Fruit fly (Drosophila melanogaster) whole organism, embryonic: ENCODE measurements around the gene RtcB.

ENCODE experiments used
- Adf1 ChIP-seq: fragments of 200-800 bp; sonication (Bioruptor generic); IDR thresholded peaks from 2 replicates; pipeline ENCODE4 v1.3.6; 2022; ENCODE audit warnings: missing biosample characterization, missing genetic modification characterization
- BtbVII ChIP-seq: fragments of 200-800 bp; sonication (Bioruptor generic); optimal IDR thresholded peaks from 3 replicates; lab custom pipeline; 2017; ENCODE audit warnings: missing biosample characterization, mild to moderate bottlenecking, missing genetic modification characterization
- CG10431 ChIP-seq: fragments of 200-800 bp; sonication (Bioruptor generic); optimal IDR thresholded peaks from 3 replicates; lab custom pipeline; 2018; ENCODE audit warnings: missing biosample characterization, mild to moderate bottlenecking, missing genetic modification characterization
- CG11456 ChIP-seq: fragments of 200-800 bp; sonication (Bioruptor generic); IDR thresholded peaks from 3 replicates; pipeline ENCODE4 v1.3.6; 2022; ENCODE audit warnings: missing biosample characterization, missing genetic modification characterization
- CG11504 ChIP-seq: fragments of 200-800 bp; sonication (Bioruptor generic); optimal IDR thresholded peaks from 3 replicates; lab custom pipeline; 2019; ENCODE audit warnings: missing biosample characterization, mild to moderate bottlenecking, missing genetic modification characterization, moderate library complexity
- CG12155 ChIP-seq: fragments of 200-800 bp; sonication (Bioruptor generic); optimal IDR thresholded peaks from 3 replicates; lab custom pipeline; 2016; ENCODE audit warnings: missing biosample characterization, missing genetic modification characterization
- CG12942 ChIP-seq: fragments of 200-800 bp; sonication (Bioruptor generic); optimal IDR thresholded peaks from 3 replicates; lab custom pipeline; 2016; ENCODE audit warnings: missing biosample characterization, missing genetic modification characterization
- CG13894 ChIP-seq: fragments of 200-800 bp; sonication (Bioruptor generic); optimal IDR thresholded peaks from 3 replicates; lab custom pipeline; 2018; ENCODE audit warnings: missing biosample characterization, mild to moderate bottlenecking, missing genetic modification characterization, moderate library complexity
- CG1529 ChIP-seq: fragments of 200-800 bp; sonication (Bioruptor generic); optimal IDR thresholded peaks from 3 replicates; lab custom pipeline; 2018; ENCODE audit warnings: missing biosample characterization, missing genetic modification characterization
- CG16863 ChIP-seq: fragments of 200-800 bp; sonication (Bioruptor generic); optimal IDR thresholded peaks from 3 replicates; lab custom pipeline; 2016; ENCODE audit warnings: missing biosample characterization, missing genetic modification characterization
- CG17186 ChIP-seq: fragments of 200-800 bp; sonication (Bioruptor generic); optimal IDR thresholded peaks from 3 replicates; lab custom pipeline; 2017; ENCODE audit warnings: missing biosample characterization, missing genetic modification reagents, missing genetic modification characterization
- CG17328 ChIP-seq: fragments of 200-800 bp; sonication (Bioruptor generic); IDR thresholded peaks from 2 replicates; pipeline ENCODE4 v1.3.6; 2022; ENCODE audit warnings: missing biosample characterization, missing genetic modification characterization
- CG18599 ChIP-seq: fragments of 200-800 bp; sonication (Bioruptor generic); optimal IDR thresholded peaks from 3 replicates; lab custom pipeline; 2017; ENCODE audit warnings: missing biosample characterization, missing genetic modification characterization, mild to moderate bottlenecking, moderate library complexity, missing genetic modification reagents
- CG30431 ChIP-seq: fragments of 200-800 bp; sonication (Bioruptor generic); optimal IDR thresholded peaks from 2 replicates; lab custom pipeline; 2017; ENCODE audit warnings: missing biosample characterization, missing genetic modification characterization
- CG4282 ChIP-seq: fragments of 200-800 bp; sonication (Bioruptor generic); optimal IDR thresholded peaks from 2 replicates; lab custom pipeline; 2016; ENCODE audit warnings: missing biosample characterization, missing genetic modification characterization
- CG4730 ChIP-seq: fragments of 200-800 bp; sonication (Bioruptor generic); IDR thresholded peaks from 2 replicates; pipeline ENCODE4 v1.3.6; 2022; ENCODE audit warnings: missing biosample characterization, missing genetic modification characterization
- CG5180 ChIP-seq: fragments of 200-800 bp; sonication (Bioruptor generic); optimal IDR thresholded peaks from 3 replicates; lab custom pipeline; 2017; ENCODE audit warnings: missing biosample characterization, missing genetic modification characterization, mild to moderate bottlenecking, moderate library complexity, missing genetic modification reagents
- CG7556 ChIP-seq: fragments of 200-800 bp; sonication (Bioruptor generic); optimal IDR thresholded peaks from 2 replicates; lab custom pipeline; 2017; ENCODE audit warnings: missing biosample characterization, mild to moderate bottlenecking, missing genetic modification characterization
- CG7928 ChIP-seq: fragments of 200-800 bp; sonication (Bioruptor generic); optimal IDR thresholded peaks from 2 replicates; lab custom pipeline; 2017; ENCODE audit warnings: missing biosample characterization, mild to moderate bottlenecking, missing genetic modification characterization
- CG9797 ChIP-seq: fragments of 200-800 bp; sonication (Bioruptor generic); optimal IDR thresholded peaks from 3 replicates; lab custom pipeline; 2018; ENCODE audit warnings: missing biosample characterization, mild to moderate bottlenecking, missing genetic modification characterization
- CG9932 ChIP-seq: fragments of 200-800 bp; sonication (Bioruptor generic); IDR thresholded peaks from 2 replicates; pipeline ENCODE4 v1.3.6; 2022; ENCODE audit warnings: missing biosample characterization, missing genetic modification characterization
- Dek ChIP-seq: fragments of 200-800 bp; sonication (Bioruptor generic); optimal IDR thresholded peaks from 3 replicates; lab custom pipeline; 2019; ENCODE audit warnings: missing biosample characterization, mild to moderate bottlenecking, missing genetic modification characterization, moderate library complexity
- E2f2 ChIP-seq: fragments of 200-800 bp; sonication (Bioruptor generic); IDR thresholded peaks from 2 replicates; pipeline ENCODE4 v1.3.6; 2022; ENCODE audit warnings: missing biosample characterization, missing genetic modification characterization
- Elba2 ChIP-seq: fragments of 200-800 bp; sonication (Bioruptor generic); optimal IDR thresholded peaks from 3 replicates; lab custom pipeline; 2016; ENCODE audit warnings: missing biosample characterization, missing genetic modification characterization
- H15 ChIP-seq: fragments of 200-800 bp; sonication (Bioruptor generic); IDR thresholded peaks from 3 replicates; pipeline ENCODE4 v1.3.6; 2022; ENCODE audit warnings: missing biosample characterization, missing genetic modification characterization
- H2.0 ChIP-seq: fragments of 200-800 bp; sonication (Bioruptor generic); IDR thresholded peaks from 2 replicates; pipeline ENCODE4 v1.3.6; 2022; ENCODE audit warnings: missing biosample characterization, missing genetic modification characterization
- HLH4C ChIP-seq: fragments of 200-800 bp; sonication (Bioruptor generic); IDR thresholded peaks from 3 replicates; pipeline ENCODE4 v1.3.6; 2022; ENCODE audit warnings: missing biosample characterization, missing genetic modification characterization; ENCODE audit not compliant: partially characterized antibody
- Hand ChIP-seq: fragments of 200-800 bp; sonication (Bioruptor generic); optimal IDR thresholded peaks from 2 replicates; lab custom pipeline; 2017; ENCODE audit warnings: mild to moderate bottlenecking, missing biosample characterization, missing genetic modification reagents, missing genetic modification characterization
- Hr3 ChIP-seq: fragments of 200-800 bp; sonication (Bioruptor generic); optimal IDR thresholded peaks from 3 replicates; lab custom pipeline; 2016; ENCODE audit warnings: missing biosample characterization, missing genetic modification characterization
- Jarid2 ChIP-seq: fragments of 200-800 bp; sonication (Bioruptor generic); optimal IDR thresholded peaks from 3 replicates; lab custom pipeline; 2017; ENCODE audit warnings: mild to moderate bottlenecking, missing biosample characterization, missing genetic modification reagents, missing genetic modification characterization
- Myb ChIP-seq: fragments of 200-800 bp; sonication (Bioruptor generic); optimal IDR thresholded peaks from 2 replicates; lab custom pipeline; 2016; ENCODE audit warnings: missing biosample characterization, missing genetic modification characterization
- Opbp ChIP-seq: fragments of 200-800 bp; sonication (Bioruptor generic); IDR thresholded peaks from 3 replicates; pipeline ENCODE4 v1.3.6; 2022; ENCODE audit warnings: missing biosample characterization, missing genetic modification characterization; ENCODE audit not compliant: partially characterized antibody
- Ravus ChIP-seq: fragments of 200-800 bp; sonication (Bioruptor generic); IDR thresholded peaks from 2 replicates; pipeline ENCODE4 v1.3.6; 2022; ENCODE audit warnings: missing biosample characterization, missing genetic modification characterization
- Sox100B ChIP-seq: fragments of 200-800 bp; sonication (Bioruptor generic); optimal IDR thresholded peaks from 3 replicates; lab custom pipeline; 2018; ENCODE audit warnings: missing biosample characterization, mild to moderate bottlenecking, missing genetic modification characterization
- Sry-δ ChIP-seq: fragments of 200-800 bp; sonication (Bioruptor generic); optimal IDR thresholded peaks from 2 replicates; lab custom pipeline; 2016; ENCODE audit warnings: missing biosample characterization, missing genetic modification characterization
- Trl ChIP-seq, 3 experiments: fragments of >200 bp in 2 of 3; fragments of 200-800 bp in 1 of 3; sonication (Bioruptor generic) in 1 of 3; optimal IDR thresholded peaks; 2 replicates in 1 of 3; 3 replicates in 2 of 3; lab custom pipeline; 2016 to 2017; ENCODE audit warnings: missing biosample characterization in 1 of 3, missing genetic modification characterization in 1 of 3
- Xrp1 ChIP-seq: fragments of 200-800 bp; sonication (Bioruptor generic); IDR thresholded peaks from 2 replicates; pipeline ENCODE4 v1.3.6; 2022; ENCODE audit warnings: missing biosample characterization, missing genetic modification characterization
- YL-1 ChIP-seq: fragments of 200-800 bp; sonication (Bioruptor generic); optimal IDR thresholded peaks from 3 replicates; lab custom pipeline; 2017; ENCODE audit warnings: missing biosample characterization, mild to moderate bottlenecking, missing genetic modification characterization
- chif ChIP-seq, 2 experiments: fragments of 200-800 bp; sonication (Bioruptor generic); optimal IDR thresholded peaks; 3 replicates each; lab custom pipeline; 2016; ENCODE audit warnings: missing biosample characterization in 2 of 2, missing genetic modification characterization in 2 of 2
- crc ChIP-seq: fragments of 200-800 bp; sonication (Bioruptor generic); optimal IDR thresholded peaks from 2 replicates; lab custom pipeline; 2016; ENCODE audit warnings: missing biosample characterization, missing genetic modification characterization
- dmrt99B ChIP-seq: fragments of 200-800 bp; sonication (Bioruptor generic); optimal IDR thresholded peaks from 2 replicates; lab custom pipeline; 2018; ENCODE audit warnings: missing biosample characterization, mild to moderate bottlenecking, missing genetic modification characterization, moderate library complexity
- gsb-n ChIP-seq: fragments of 200-800 bp; sonication (Bioruptor generic); optimal IDR thresholded peaks from 3 replicates; lab custom pipeline; 2018; ENCODE audit warnings: missing biosample characterization, mild to moderate bottlenecking, missing genetic modification characterization
- hth ChIP-seq: fragments of >200 bp; optimal IDR thresholded peaks from 2 replicates; lab custom pipeline; 2017; ENCODE audit warnings: inconsistent platforms
- kay ChIP-seq: fragments of 200-800 bp; sonication (Bioruptor generic); optimal IDR thresholded peaks from 2 replicates; lab custom pipeline; 2016; ENCODE audit warnings: missing biosample characterization, missing genetic modification characterization
- ken ChIP-seq: fragments of 200-800 bp; sonication (Bioruptor generic); IDR thresholded peaks from 3 replicates; pipeline ENCODE4 v1.3.6; 2022; ENCODE audit warnings: missing biosample characterization, missing genetic modification characterization
- odd ChIP-seq: fragments of 200-800 bp; sonication (Bioruptor generic); optimal IDR thresholded peaks from 2 replicates; lab custom pipeline; 2017; ENCODE audit warnings: missing biosample characterization, mild to moderate bottlenecking, missing genetic modification characterization
- run ChIP-seq: fragments of 200-800 bp; sonication (Bioruptor generic); optimal IDR thresholded peaks from 3 replicates; lab custom pipeline; 2018; ENCODE audit warnings: missing biosample characterization, mild to moderate bottlenecking, missing genetic modification characterization
- zen ChIP-seq: fragments of 200-800 bp; sonication (Bioruptor generic); optimal IDR thresholded peaks from 3 replicates; lab custom pipeline; 2018; ENCODE audit warnings: missing biosample characterization, mild to moderate bottlenecking, missing genetic modification characterization, moderate library complexity

RtcB gene

dm6 chr2L:19398317-19399234 lies 31.9 kb upstream of the RtcB start, which contains the start of gene CG17544 (continued):
- TF ChIP-seq dmrt99B (tag; lab: Kevin White, UChicago) (peak; percentile 86), crc (GFP tag; lab: Kevin White, UChicago) (no peak), Sry-δ (no peak), CG12942 (peak; percentile 46), CG1529 (GFP tag; lab: Kevin White, UChicago) (no peak), CG11504 (tag; lab: Kevin White, UChicago) (peak; percentile 86), HLH4C (no peak), BtbVII (peak; percentile 84), CG18599 (GFP tag; lab: Kevin White, UChicago) (peak; percentile 94), odd (peak; percentile 76), zen (tag; lab: Kevin White, UChicago) (peak; percentile 62), gsb-n (tag; lab: Kevin White, UChicago) (peak; percentile 60), E2f2 (GFP tag; lab: Robert Waterston, UW) (peak; percentile 49; the same call in 1 of the 2 replicates), CG9932 (GFP tag; lab: Robert Waterston, UW) (peak; percentile 78), CG9797 (GFP tag; lab: Kevin White, UChicago) (no peak), hth (lab: Kevin White, UChicago) (no peak), CG7556 (GFP tag; lab: Kevin White, UChicago) (peak; percentile 95), CG4730 (GFP tag; lab: Robert Waterston, UW) (no peak; the same call in none of the 2 replicates), kay (GFP tag; lab: Kevin White, UChicago) (peak; percentile 54), Elba2 (GFP tag; lab: Kevin White, UChicago) (no peak), Ravus (GFP tag; lab: Robert Waterston, UW) (no peak), chif (GFP tag; optimal IDR thresholded peaks at IDR 0.05; lab: Kevin White, UChicago) (peak; percentile 12 to 43), Hr3 (GFP tag; lab: Kevin White, UChicago) (peak; percentile 86), CG30431 (peak; percentile 64), Trl (optimal IDR thresholded peaks at IDR 0.05; lab: Kevin White, UChicago) (peak; percentile 67 to 71), Trl (GFP tag; optimal IDR thresholded peaks at IDR 0.05; lab: Kevin White, UChicago) (peak; percentile 14), H15 (GFP tag; lab: Robert Waterston, UW) (peak; percentile 11; the same call in 1 of the 3 replicates), CG11456 (GFP tag; lab: Robert Waterston, UW) (no peak), run (tag; lab: Kevin White, UChicago) (peak; percentile 50), CG4282 (GFP tag; lab: Kevin White, UChicago) (no peak), CG13894 (peak; percentile 84), Opbp (GFP tag; lab: Robert Waterston, UW) (0 out of 3 replicates have a peak, but pooled peaks have one; percentile 9), CG17328 (GFP tag; lab: Robert Waterston, UW) (no peak), Myb (GFP tag; lab: Kevin White, UChicago) (peak; percentile 25), Jarid2 (GFP tag; lab: Kevin White, UChicago) (peak; percentile 64), H2.0 (GFP tag; lab: Robert Waterston, UW) (peak; percentile 54), CG5180 (peak; percentile 30), YL-1 (peak; percentile 31), Adf1 (GFP tag; lab: Robert Waterston, UW) (peak; percentile 48; the same call in 1 of the 2 replicates), ken (GFP tag; lab: Robert Waterston, UW) (no peak; the same call in 2 of the 3 replicates), Sox100B (GFP tag; lab: Kevin White, UChicago) (peak; percentile 88), CG12155 (peak; percentile 54), Hand (GFP tag; lab: Kevin White, UChicago) (peak; percentile 88), Dek (tag; lab: Kevin White, UChicago) (peak; percentile 79), CG7928 (GFP tag; lab: Kevin White, UChicago) (no peak), CG10431 (GFP tag; lab: Kevin White, UChicago) (peak; percentile 1), CG16863 (GFP tag; lab: Kevin White, UChicago) (no peak), Xrp1 (GFP tag; lab: Robert Waterston, UW) (peak; percentile 69), CG17186 (no peak)
